Fruit fly (Drosophila melanogaster) whole organism, embryonic: ENCODE results near the gene simj.
A peak's percentile ranks its signal among the peaks of the same experiment; 100 is the strongest.

Experiments used
- ATbp ChIP-seq: fragments of 200-800 bp; sonication (Bioruptor generic); optimal IDR thresholded peaks from 2 replicates; lab custom pipeline; 2017; ENCODE audit warnings: missing biosample characterization, mild to moderate bottlenecking, missing genetic modification characterization, missing genetic modification reagents
- Asciz ChIP-seq: fragments of 200-800 bp; sonication (Bioruptor generic); optimal IDR thresholded peaks from 2 replicates; lab custom pipeline; 2017; ENCODE audit warnings: missing biosample characterization, mild to moderate bottlenecking, missing genetic modification characterization, missing genetic modification reagents
- B-H2 ChIP-seq: fragments of 200-800 bp; sonication (Bioruptor generic); optimal IDR thresholded peaks from 2 replicates; lab custom pipeline; 2018; ENCODE audit warnings: missing biosample characterization, mild to moderate bottlenecking, missing genetic modification characterization
- CG1233 ChIP-seq: fragments of 200-800 bp; sonication (Bioruptor generic); optimal IDR thresholded peaks from 4 replicates; lab custom pipeline; 2018; ENCODE audit warnings: missing biosample characterization, mild to moderate bottlenecking, missing genetic modification characterization
- CG14710 ChIP-seq: fragments of 200-800 bp; sonication (Bioruptor generic); optimal IDR thresholded peaks from 3 replicates; lab custom pipeline; 2019; ENCODE audit warnings: missing biosample characterization, mild to moderate bottlenecking, missing genetic modification characterization, moderate library complexity
- CG15601 ChIP-seq: fragments of 200-800 bp; sonication (Bioruptor generic); optimal IDR thresholded peaks from 3 replicates; lab custom pipeline; 2019; ENCODE audit warnings: missing biosample characterization, mild to moderate bottlenecking, missing genetic modification characterization, moderate library complexity
- CG16815 ChIP-seq: fragments of 200-800 bp; sonication (Bioruptor generic); optimal IDR thresholded peaks from 3 replicates; lab custom pipeline; 2017; ENCODE audit warnings: missing biosample characterization, mild to moderate bottlenecking, missing genetic modification characterization
- CG17359 ChIP-seq: fragments of 200-800 bp; sonication (Bioruptor generic); optimal IDR thresholded peaks from 3 replicates; lab custom pipeline; 2018; ENCODE audit warnings: missing biosample characterization, mild to moderate bottlenecking, missing genetic modification characterization, moderate library complexity
- CG18011 ChIP-seq: fragments of 200-800 bp; sonication (Bioruptor generic); optimal IDR thresholded peaks from 2 replicates; lab custom pipeline; 2017; ENCODE audit warnings: missing biosample characterization, missing genetic modification characterization, mild to moderate bottlenecking, moderate library complexity, missing genotype
- CG18262 ChIP-seq: fragments of 200-800 bp; optimal IDR thresholded peaks from 3 replicates; lab custom pipeline; 2019; ENCODE audit warnings: missing biosample characterization, mild to moderate bottlenecking, missing genetic modification characterization, moderate library complexity
- CG2889 ChIP-seq: fragments of 200-800 bp; sonication (Bioruptor generic); IDR thresholded peaks from 3 replicates; pipeline ENCODE4 v1.3.6; 2022; ENCODE audit warnings: missing biosample characterization, missing genetic modification characterization
- CG3163 ChIP-seq: fragments of 200-800 bp; sonication (Bioruptor generic); optimal IDR thresholded peaks from 3 replicates; lab custom pipeline; 2016; ENCODE audit warnings: missing biosample characterization, missing genetic modification characterization
- CG3281 ChIP-seq: fragments of 200-800 bp; sonication (Bioruptor generic); optimal IDR thresholded peaks from 3 replicates; lab custom pipeline; 2017; ENCODE audit warnings: missing biosample characterization, mild to moderate bottlenecking, missing genetic modification characterization
- CG8478 ChIP-seq: fragments of >200 bp; optimal IDR thresholded peaks from 2 replicates; lab custom pipeline; 2018
- CG8924 ChIP-seq: fragments of 200-800 bp; optimal IDR thresholded peaks from 3 replicates; lab custom pipeline; 2019; ENCODE audit warnings: missing biosample characterization, mild to moderate bottlenecking, missing genetic modification characterization, moderate library complexity
- CrebB ChIP-seq: fragments of 200-800 bp; sonication (Bioruptor generic); optimal IDR thresholded peaks from 3 replicates; lab custom pipeline; 2018; ENCODE audit warnings: missing biosample characterization, mild to moderate bottlenecking, missing genetic modification characterization
- D19B ChIP-seq: fragments of 200-800 bp; sonication (Bioruptor generic); optimal IDR thresholded peaks from 2 replicates; lab custom pipeline; 2017; ENCODE audit warnings: missing biosample characterization, mild to moderate bottlenecking, missing genetic modification characterization
- Doc2 ChIP-seq: fragments of 200-800 bp; sonication (Bioruptor generic); IDR thresholded peaks from 2 replicates; pipeline ENCODE4 v1.3.6; 2022; ENCODE audit warnings: missing biosample characterization, missing genetic modification characterization
- Fer1 ChIP-seq: fragments of 200-800 bp; sonication (Bioruptor generic); optimal IDR thresholded peaks from 2 replicates; lab custom pipeline; 2017; ENCODE audit warnings: missing biosample characterization, mild to moderate bottlenecking, missing genetic modification characterization
- HmgZ ChIP-seq: fragments of 200-800 bp; sonication (Bioruptor generic); optimal IDR thresholded peaks from 2 replicates; lab custom pipeline; 2018; ENCODE audit warnings: missing biosample characterization, mild to moderate bottlenecking, missing genetic modification characterization
- Hr39 ChIP-seq: fragments of >200 bp; optimal IDR thresholded peaks from 2 replicates; lab custom pipeline; 2017
- Jarid2 ChIP-seq: fragments of 200-800 bp; sonication (Bioruptor generic); optimal IDR thresholded peaks from 3 replicates; lab custom pipeline; 2017; ENCODE audit warnings: mild to moderate bottlenecking, missing biosample characterization, missing genetic modification reagents, missing genetic modification characterization
- Lhr ChIP-seq: fragments of 200-800 bp; sonication (Bioruptor generic); optimal IDR thresholded peaks from 3 replicates; lab custom pipeline; 2017; ENCODE audit warnings: mild to moderate bottlenecking, missing biosample characterization, missing genetic modification reagents, missing genetic modification characterization
- Lim3 ChIP-seq: fragments of 200-800 bp; sonication (Bioruptor generic); IDR thresholded peaks from 2 replicates; pipeline ENCODE4 v1.3.6; 2022; ENCODE audit warnings: missing biosample characterization, missing genetic modification characterization
- MBD-R2 ChIP-seq: fragments of 200-800 bp; sonication (Bioruptor generic); IDR thresholded peaks from 2 replicates; pipeline ENCODE4 v1.3.6; 2022; ENCODE audit warnings: missing biosample characterization, missing genetic modification characterization
- Nf-YA ChIP-seq: fragments of 200-800 bp; sonication (Bioruptor generic); IDR thresholded peaks from 2 replicates; pipeline ENCODE4 v1.3.6; 2022; ENCODE audit warnings: missing biosample characterization, missing genetic modification characterization
- Rx ChIP-seq: fragments of 200-800 bp; sonication (Bioruptor generic); IDR thresholded peaks from 2 replicates; pipeline ENCODE4 v1.3.6; 2022; ENCODE audit warnings: missing biosample characterization, missing genetic modification characterization
- ac ChIP-seq: fragments of 200-800 bp; sonication (Bioruptor generic); optimal IDR thresholded peaks from 3 replicates; lab custom pipeline; 2017; ENCODE audit warnings: missing biosample characterization, mild to moderate bottlenecking, missing genetic modification characterization
- bbx ChIP-seq: fragments of 200-800 bp; sonication (Bioruptor generic); IDR thresholded peaks from 2 replicates; pipeline ENCODE4 v1.3.6; 2022; ENCODE audit warnings: missing biosample characterization, missing genetic modification characterization; ENCODE audit not compliant: partially characterized antibody
- bigmax ChIP-seq: fragments of 200-800 bp; sonication (Bioruptor generic); optimal IDR thresholded peaks from 2 replicates; lab custom pipeline; 2018; ENCODE audit warnings: missing biosample characterization, mild to moderate bottlenecking, missing genetic modification characterization
- dimm ChIP-seq: fragments of 200-800 bp; sonication (Bioruptor generic); IDR thresholded peaks from 2 replicates; pipeline ENCODE4 v1.3.6; 2022; ENCODE audit warnings: missing biosample characterization, missing genetic modification characterization
- disco-r ChIP-seq: fragments of 200-800 bp; sonication (Bioruptor generic); optimal IDR thresholded peaks from 2 replicates; lab custom pipeline; 2016; ENCODE audit warnings: missing biosample characterization, missing genetic modification characterization
- emc ChIP-seq: fragments of 200-800 bp; sonication (Bioruptor generic); optimal IDR thresholded peaks from 2 replicates; lab custom pipeline; 2016; ENCODE audit warnings: missing biosample characterization, missing genetic modification characterization
- gcm ChIP-seq: fragments of 200-800 bp; sonication (Bioruptor generic); optimal IDR thresholded peaks from 2 replicates; lab custom pipeline; 2019; ENCODE audit warnings: missing biosample characterization, mild to moderate bottlenecking, missing genetic modification characterization, moderate library complexity
- gem ChIP-seq: fragments of 200-800 bp; sonication (Bioruptor generic); optimal IDR thresholded peaks from 2 replicates; lab custom pipeline; 2019; ENCODE audit warnings: missing biosample characterization, mild to moderate bottlenecking, missing genetic modification characterization, moderate library complexity
- hbn ChIP-seq: fragments of 200-800 bp; sonication (Bioruptor generic); IDR thresholded peaks from 2 replicates; pipeline ENCODE4 v1.3.6; 2022; ENCODE audit warnings: missing biosample characterization, missing genetic modification characterization; ENCODE audit not compliant: partially characterized antibody
- insv ChIP-seq, 2 experiments: fragments of 200-800 bp; sonication (Bioruptor generic); optimal IDR thresholded peaks; 3 replicates each; lab custom pipeline; 2016 to 2018; ENCODE audit warnings: missing biosample characterization in 2 of 2, missing genetic modification characterization in 2 of 2
- jigr1 ChIP-seq: fragments of 200-800 bp; sonication (Bioruptor generic); IDR thresholded peaks from 3 replicates; pipeline ENCODE4 v1.3.6; 2022; ENCODE audit warnings: missing biosample characterization, missing genetic modification characterization
- klu ChIP-seq: fragments of 200-800 bp; sonication (Bioruptor generic); IDR thresholded peaks from 2 replicates; pipeline ENCODE4 v1.3.6; 2022; ENCODE audit warnings: missing biosample characterization, missing genetic modification characterization
- lola ChIP-seq, 3 experiments: fragments of >200 bp in 2 of 3; fragments of 200-800 bp in 1 of 3; sonication (Bioruptor generic) in 1 of 3; optimal IDR thresholded peaks; 2 replicates each; lab custom pipeline; 2017 to 2019; ENCODE audit warnings: missing biosample characterization in 3 of 3, missing genetic modification characterization in 3 of 3, mild to moderate bottlenecking in 1 of 3, moderate library complexity in 1 of 3
- nmo ChIP-seq: fragments of 200-800 bp; sonication (Bioruptor generic); optimal IDR thresholded peaks from 2 replicates; lab custom pipeline; 2018; ENCODE audit warnings: missing biosample characterization, mild to moderate bottlenecking, missing genetic modification characterization, moderate library complexity
- pb ChIP-seq: fragments of 200-800 bp; sonication (Bioruptor generic); optimal IDR thresholded peaks from 3 replicates; lab custom pipeline; 2016; ENCODE audit warnings: missing biosample characterization, missing genetic modification characterization
- pita ChIP-seq: fragments of 200-800 bp; sonication (Bioruptor generic); optimal IDR thresholded peaks from 2 replicates; lab custom pipeline; 2017; ENCODE audit warnings: missing biosample characterization, mild to moderate bottlenecking, missing genetic modification characterization
- sens ChIP-seq: fragments of 200-800 bp; sonication (Bioruptor generic); peaks from one replicate; lab custom pipeline; 2016; ENCODE audit warnings: missing biosample characterization, missing genetic modification characterization
- slou ChIP-seq: fragments of 200-800 bp; sonication (Bioruptor generic); optimal IDR thresholded peaks from 3 replicates; lab custom pipeline; 2016; ENCODE audit warnings: missing biosample characterization, missing genetic modification characterization
- toy ChIP-seq: fragments of 200-800 bp; sonication (Bioruptor generic); IDR thresholded peaks from 2 replicates; pipeline ENCODE4 v1.3.6; 2022; ENCODE audit warnings: missing biosample characterization, missing genetic modification characterization
- trem ChIP-seq: fragments of 200-800 bp; optimal IDR thresholded peaks from 3 replicates; lab custom pipeline; 2019; ENCODE audit warnings: missing biosample characterization, mild to moderate bottlenecking, missing genetic modification characterization, moderate library complexity
- ttk ChIP-seq: fragments of 200-800 bp; sonication (Bioruptor generic); IDR thresholded peaks from 2 replicates; pipeline ENCODE4 v2.1.2; 2022; ENCODE audit warnings: missing biosample characterization, missing genetic modification characterization
- unpg ChIP-seq: fragments of 200-800 bp; sonication (Bioruptor generic); optimal IDR thresholded peaks from 3 replicates; lab custom pipeline; 2018; ENCODE audit warnings: missing biosample characterization, mild to moderate bottlenecking, missing genetic modification characterization, moderate library complexity
- wek ChIP-seq: fragments of 200-800 bp; sonication (Bioruptor generic); optimal IDR thresholded peaks from 3 replicates; lab custom pipeline; 2018; ENCODE audit warnings: missing biosample characterization, mild to moderate bottlenecking, missing genetic modification characterization, moderate library complexity
- zen2 ChIP-seq: fragments of 200-800 bp; sonication (Bioruptor generic); IDR thresholded peaks from 3 replicates; pipeline ENCODE4 v1.3.6; 2022; ENCODE audit warnings: missing biosample characterization, missing genetic modification characterization; ENCODE audit not compliant: partially characterized antibody

simj gene

dm6 chr3L:10739109-10739665, 74.6 kb downstream of the simj start (continued):
- TF ChIP-seq unpg (GFP tag; lab: Kevin White, UChicago) (no peak), MBD-R2 (GFP tag; lab: Robert Waterston, UW) (no peak), emc (GFP tag; lab: Kevin White, UChicago) (no peak), jigr1 (GFP tag; lab: Robert Waterston, UW) (no peak), hbn (GFP tag; lab: Robert Waterston, UW) (no peak), CG14710 (tag; lab: Kevin White, UChicago) (no peak), ATbp (no peak), Asciz (GFP tag; lab: Kevin White, UChicago) (no peak), Hr39 (no peak), zen2 (peak; percentile 53; the same call in 1 of the 3 replicates), CG1233 (GFP tag; lab: Kevin White, UChicago) (no peak), Doc2 (GFP tag; lab: Robert Waterston, UW) (no peak), lola (GFP tag; optimal IDR thresholded peaks at IDR 0.05; lab: Kevin White, UChicago) (no peak), CG3281 (no peak), sens (GFP tag; lab: Kevin White, UChicago) (no peak), pb (GFP tag; lab: Kevin White, UChicago) (no peak), CG2889 (GFP tag; lab: Robert Waterston, UW) (no peak), pita (no peak), CG17359 (tag; lab: Kevin White, UChicago) (no peak), D19B (GFP tag; lab: Kevin White, UChicago) (no peak), CG3163 (GFP tag; lab: Kevin White, UChicago) (no peak), slou (no peak), gcm (GFP tag; lab: Kevin White, UChicago) (no peak), toy (no peak), bbx (GFP tag; lab: Robert Waterston, UW) (no peak), CG18011 (GFP tag; lab: Kevin White, UChicago) (no peak), Lim3 (GFP tag; lab: Robert Waterston, UW) (no peak), B-H2 (no peak), Nf-YA (GFP tag; lab: Robert Waterston, UW) (no peak), ttk (GFP tag; lab: Robert Waterston, UW) (no peak), Fer1 (GFP tag; lab: Kevin White, UChicago) (no peak), Jarid2 (GFP tag; lab: Kevin White, UChicago) (no peak), CG18262 (tag; lab: Kevin White, UChicago) (no peak), klu (GFP tag; lab: Robert Waterston, UW) (no peak), wek (GFP tag; lab: Kevin White, UChicago) (no peak), insv (GFP tag; optimal IDR thresholded peaks at IDR 0.05; lab: Kevin White, UChicago) (no peak), HmgZ (tag; lab: Kevin White, UChicago) (no peak), CG15601 (no peak), trem (tag; lab: Kevin White, UChicago) (no peak), dimm (GFP tag; lab: Robert Waterston, UW) (no peak), CG8478 (lab: Kevin White, UChicago) (peak; percentile 7), disco-r (GFP tag; lab: Kevin White, UChicago) (no peak), gem (tag; lab: Kevin White, UChicago) (no peak), Rx (no peak), Lhr (GFP tag; lab: Kevin White, UChicago) (no peak), nmo (GFP tag; lab: Kevin White, UChicago) (no peak), CrebB (tag; lab: Kevin White, UChicago) (no peak), bigmax (no peak), CG8924 (tag; lab: Kevin White, UChicago) (no peak), CG16815 (GFP tag; lab: Kevin White, UChicago) (no peak), ac (GFP tag; lab: Kevin White, UChicago) (no peak)
